Fruit fly (Drosophila melanogaster) whole organism, embryonic: ENCODE results near the gene CG17778.

ENCODE experiments used
- Atf-2 ChIP-seq: fragments of 200-800 bp; sonication (Bioruptor generic); optimal IDR thresholded peaks from 2 replicates; lab custom pipeline; 2016; ENCODE audit warnings: missing biosample characterization, missing genetic modification characterization
- CG10565 ChIP-seq: fragments of 200-800 bp; sonication (Bioruptor generic); optimal IDR thresholded peaks from 3 replicates; lab custom pipeline; 2016; ENCODE audit warnings: missing biosample characterization, mild to moderate bottlenecking, missing genetic modification characterization
- CG13624 ChIP-seq: fragments of 200-800 bp; sonication (Bioruptor generic); optimal IDR thresholded peaks from 2 replicates; lab custom pipeline; 2016; ENCODE audit warnings: missing biosample characterization, missing genetic modification characterization
- CG14014 ChIP-seq: fragments of 200-800 bp; sonication (Bioruptor generic); IDR thresholded peaks from 2 replicates; pipeline ENCODE4 v1.3.6; 2022; ENCODE audit warnings: missing biosample characterization, missing genetic modification characterization
- CG1529 ChIP-seq: fragments of 200-800 bp; sonication (Bioruptor generic); optimal IDR thresholded peaks from 3 replicates; lab custom pipeline; 2018; ENCODE audit warnings: missing biosample characterization, missing genetic modification characterization
- CG16779 ChIP-seq: fragments of 200-800 bp; sonication (Bioruptor generic); IDR thresholded peaks from 2 replicates; pipeline ENCODE4 v1.3.6; 2022; ENCODE audit warnings: missing biosample characterization, missing genetic modification characterization
- CG18262 ChIP-seq: fragments of 200-800 bp; optimal IDR thresholded peaks from 3 replicates; lab custom pipeline; 2019; ENCODE audit warnings: missing biosample characterization, mild to moderate bottlenecking, missing genetic modification characterization, moderate library complexity
- CG2129 ChIP-seq: fragments of 200-800 bp; sonication (Bioruptor generic); IDR thresholded peaks from 2 replicates; pipeline ENCODE4 v1.3.6; 2022; ENCODE audit warnings: missing biosample characterization, missing genetic modification characterization; ENCODE audit not compliant: partially characterized antibody
- CG3163 ChIP-seq: fragments of 200-800 bp; sonication (Bioruptor generic); optimal IDR thresholded peaks from 3 replicates; lab custom pipeline; 2016; ENCODE audit warnings: missing biosample characterization, missing genetic modification characterization
- CG3407 ChIP-seq: fragments of 200-800 bp; sonication (Bioruptor generic); optimal IDR thresholded peaks from 2 replicates; lab custom pipeline; 2018; ENCODE audit warnings: missing biosample characterization, mild to moderate bottlenecking, missing genetic modification characterization
- CG4424 ChIP-seq: fragments of 200-800 bp; sonication (Bioruptor generic); optimal IDR thresholded peaks from 3 replicates; lab custom pipeline; 2016; ENCODE audit warnings: missing biosample characterization, missing genetic modification characterization
- CG5245 ChIP-seq: fragments of 200-800 bp; sonication (Bioruptor generic); optimal IDR thresholded peaks from 3 replicates; lab custom pipeline; 2016; ENCODE audit warnings: missing biosample characterization, missing genetic modification characterization
- CG6175 ChIP-seq: fragments of 200-800 bp; sonication (Bioruptor generic); IDR thresholded peaks from 3 replicates; pipeline ENCODE4 v1.3.6; 2022; ENCODE audit warnings: missing biosample characterization, missing genetic modification characterization
- CG6854 ChIP-seq: fragments of 200-800 bp; sonication (Bioruptor generic); optimal IDR thresholded peaks from 3 replicates; lab custom pipeline; 2017; ENCODE audit warnings: missing biosample characterization, mild to moderate bottlenecking, missing genetic modification characterization
- CG8290 ChIP-seq, 3 experiments: fragments of 200-800 bp; sonication (Bioruptor generic); optimal IDR thresholded peaks; 2 replicates each; lab custom pipeline; 2016 to 2019; ENCODE audit warnings: missing biosample characterization in 3 of 3, missing genetic modification characterization in 3 of 3, mild to moderate bottlenecking in 2 of 3, moderate library complexity in 1 of 3
- CG9609 ChIP-seq: fragments of 200-800 bp; sonication (Bioruptor generic); optimal IDR thresholded peaks from 3 replicates; lab custom pipeline; 2016; ENCODE audit warnings: missing biosample characterization, missing genetic modification characterization
- D ChIP-seq, 2 experiments: fragments of 200-800 bp in 1 of 2; fragments of >200 bp in 1 of 2; sonication (Bioruptor generic) in 1 of 2; optimal IDR thresholded peaks; 2 replicates in 1 of 2; 3 replicates in 1 of 2; lab custom pipeline; 2017; ENCODE audit warnings: mild to moderate bottlenecking in 1 of 2, missing biosample characterization in 1 of 2, missing genetic modification characterization in 1 of 2, missing genetic modification reagents in 1 of 2
- Doc2 ChIP-seq: fragments of 200-800 bp; sonication (Bioruptor generic); IDR thresholded peaks from 2 replicates; pipeline ENCODE4 v1.3.6; 2022; ENCODE audit warnings: missing biosample characterization, missing genetic modification characterization
- Hr3 ChIP-seq: fragments of 200-800 bp; sonication (Bioruptor generic); optimal IDR thresholded peaks from 3 replicates; lab custom pipeline; 2016; ENCODE audit warnings: missing biosample characterization, missing genetic modification characterization
- Hr78 ChIP-seq, 2 experiments: fragments of 200-800 bp in 1 of 2; fragments of >200 bp in 1 of 2; sonication (Bioruptor generic) in 1 of 2; optimal IDR thresholded peaks; 2 replicates each; lab custom pipeline; 2017 to 2019; ENCODE audit warnings: missing biosample characterization in 2 of 2, missing genetic modification characterization in 2 of 2, mild to moderate bottlenecking in 1 of 2, moderate library complexity in 1 of 2
- Lhr ChIP-seq: fragments of 200-800 bp; sonication (Bioruptor generic); optimal IDR thresholded peaks from 3 replicates; lab custom pipeline; 2017; ENCODE audit warnings: mild to moderate bottlenecking, missing biosample characterization, missing genetic modification reagents, missing genetic modification characterization
- NC2α ChIP-seq: fragments of 200-800 bp; sonication (Bioruptor generic); optimal IDR thresholded peaks from 2 replicates; lab custom pipeline; 2016; ENCODE audit warnings: missing biosample characterization, missing genetic modification characterization
- Nf-YC ChIP-seq: fragments of 200-800 bp; optimal IDR thresholded peaks from 3 replicates; lab custom pipeline; 2019; ENCODE audit warnings: missing biosample characterization, mild to moderate bottlenecking, missing genetic modification characterization, moderate library complexity
- NfI ChIP-seq: fragments of 200-800 bp; sonication (Bioruptor generic); optimal IDR thresholded peaks from 3 replicates; lab custom pipeline; 2018; ENCODE audit warnings: missing biosample characterization, mild to moderate bottlenecking, missing genetic modification characterization, moderate library complexity
- Ptx1 ChIP-seq: fragments of 200-800 bp; sonication (Bioruptor generic); IDR thresholded peaks from 2 replicates; pipeline ENCODE4 v1.3.6; 2022; ENCODE audit warnings: missing biosample characterization, missing genetic modification characterization
- Rfx ChIP-seq: fragments of 200-800 bp; sonication (Bioruptor generic); IDR thresholded peaks from 2 replicates; pipeline ENCODE4 v1.3.6; 2022; ENCODE audit warnings: missing biosample characterization, missing genetic modification characterization
- Sry-δ ChIP-seq: fragments of 200-800 bp; sonication (Bioruptor generic); optimal IDR thresholded peaks from 2 replicates; lab custom pipeline; 2016; ENCODE audit warnings: missing biosample characterization, missing genetic modification characterization
- Tbp ChIP-seq: fragments of >200 bp; optimal IDR thresholded peaks from 2 replicates; lab custom pipeline; 2018; ENCODE audit warnings: missing biosample characterization, missing genetic modification characterization
- ase ChIP-seq: fragments of 200-800 bp; sonication (Bioruptor generic); IDR thresholded peaks from 3 replicates; pipeline ENCODE4 v1.3.6; 2022; ENCODE audit warnings: missing biosample characterization, missing genetic modification characterization
- ato ChIP-seq: fragments of 200-800 bp; sonication (Bioruptor generic); IDR thresholded peaks from 2 replicates; pipeline ENCODE4 v1.3.6; 2022; ENCODE audit warnings: missing biosample characterization, missing genetic modification characterization; ENCODE audit not compliant: partially characterized antibody
- cato ChIP-seq: fragments of 200-800 bp; sonication (Bioruptor generic); optimal IDR thresholded peaks from 2 replicates; lab custom pipeline; 2016; ENCODE audit warnings: missing biosample characterization, missing genetic modification characterization, borderline replicate concordance
- corto ChIP-seq: fragments of 200-800 bp; sonication (Bioruptor generic); optimal IDR thresholded peaks from 2 replicates; lab custom pipeline; 2016; ENCODE audit warnings: missing biosample characterization, mild to moderate bottlenecking, missing genetic modification characterization, moderate library complexity
- crc ChIP-seq: fragments of 200-800 bp; sonication (Bioruptor generic); optimal IDR thresholded peaks from 2 replicates; lab custom pipeline; 2016; ENCODE audit warnings: missing biosample characterization, missing genetic modification characterization
- dati ChIP-seq: fragments of 200-800 bp; sonication (Bioruptor generic); IDR thresholded peaks from 2 replicates; pipeline ENCODE4 v1.3.6; 2022; ENCODE audit warnings: missing biosample characterization, missing genetic modification characterization
- ewg ChIP-seq: fragments of 200-800 bp; sonication (Bioruptor generic); optimal IDR thresholded peaks from 3 replicates; lab custom pipeline; 2017; ENCODE audit warnings: mild to moderate bottlenecking, missing biosample characterization, missing genetic modification reagents, missing genetic modification characterization
- eyg ChIP-seq: fragments of 200-800 bp; sonication (Bioruptor generic); optimal IDR thresholded peaks from 3 replicates; lab custom pipeline; 2016; ENCODE audit warnings: missing biosample characterization, missing genetic modification characterization
- gfzf ChIP-seq: fragments of 200-800 bp; sonication (Bioruptor generic); optimal IDR thresholded peaks from 2 replicates; lab custom pipeline; 2016; ENCODE audit warnings: missing biosample characterization, mild to moderate bottlenecking, missing genetic modification characterization, moderate library complexity
- gro ChIP-seq: fragments of 200-800 bp; sonication (Bioruptor generic); optimal IDR thresholded peaks from 2 replicates; lab custom pipeline; 2016; ENCODE audit warnings: missing biosample characterization, missing genetic modification characterization
- gt ChIP-seq: fragments of 200-800 bp; sonication (Bioruptor generic); IDR thresholded peaks from 2 replicates; pipeline ENCODE4 v1.3.6; 2022; ENCODE audit warnings: missing biosample characterization, missing genetic modification characterization
- hbn ChIP-seq: fragments of 200-800 bp; sonication (Bioruptor generic); IDR thresholded peaks from 2 replicates; pipeline ENCODE4 v1.3.6; 2022; ENCODE audit warnings: missing biosample characterization, missing genetic modification characterization; ENCODE audit not compliant: partially characterized antibody
- ind ChIP-seq: fragments of 200-800 bp; sonication (Bioruptor generic); optimal IDR thresholded peaks from 3 replicates; lab custom pipeline; 2016; ENCODE audit warnings: missing biosample characterization, missing genetic modification characterization
- insv ChIP-seq, 2 experiments: fragments of 200-800 bp; sonication (Bioruptor generic); optimal IDR thresholded peaks; 3 replicates each; lab custom pipeline; 2016 to 2018; ENCODE audit warnings: missing biosample characterization in 2 of 2, missing genetic modification characterization in 2 of 2
- lola ChIP-seq, 3 experiments: fragments of >200 bp in 2 of 3; fragments of 200-800 bp in 1 of 3; sonication (Bioruptor generic) in 1 of 3; optimal IDR thresholded peaks; 2 replicates each; lab custom pipeline; 2017 to 2019; ENCODE audit warnings: missing biosample characterization in 3 of 3, missing genetic modification characterization in 3 of 3, mild to moderate bottlenecking in 1 of 3, moderate library complexity in 1 of 3
- lov ChIP-seq, 2 experiments: fragments of 200-800 bp in 1 of 2; fragments of >200 bp in 1 of 2; sonication (Bioruptor generic) in 1 of 2; IDR thresholded peaks in 1 of 2; optimal IDR thresholded peaks in 1 of 2; 2 replicates in 1 of 2; 3 replicates in 1 of 2; pipeline versions ENCODE4 v1.3.6 to Lab custom; 2017 to 2022; ENCODE audit warnings: missing biosample characterization in 1 of 2, missing genetic modification characterization in 1 of 2
- p53 ChIP-seq: fragments of 200-800 bp; sonication (Bioruptor generic); optimal IDR thresholded peaks from 2 replicates; lab custom pipeline; 2016; ENCODE audit warnings: missing biosample characterization, missing genetic modification characterization
- sd ChIP-seq: fragments of 200-800 bp; sonication (Bioruptor generic); optimal IDR thresholded peaks from 3 replicates; lab custom pipeline; 2018; ENCODE audit warnings: missing biosample characterization, mild to moderate bottlenecking, missing genetic modification characterization, moderate library complexity
- sens ChIP-seq: fragments of 200-800 bp; sonication (Bioruptor generic); peaks from one replicate; lab custom pipeline; 2016; ENCODE audit warnings: missing biosample characterization, missing genetic modification characterization
- sisA ChIP-seq: fragments of 200-800 bp; sonication (Bioruptor generic); IDR thresholded peaks from 2 replicates; pipeline ENCODE4 v1.3.6; 2022; ENCODE audit warnings: missing biosample characterization, missing genetic modification characterization
- zfh1 ChIP-seq: fragments of 200-800 bp; sonication (Bioruptor generic); IDR thresholded peaks from 3 replicates; pipeline ENCODE4 v1.3.6; 2022; ENCODE audit warnings: missing biosample characterization, missing genetic modification characterization
- zfh2 ChIP-seq: fragments of 200-800 bp; sonication (Bioruptor generic); optimal IDR thresholded peaks from 2 replicates; lab custom pipeline; 2016; ENCODE audit warnings: missing biosample characterization, missing genetic modification characterization

CG17778 gene

DNA sequence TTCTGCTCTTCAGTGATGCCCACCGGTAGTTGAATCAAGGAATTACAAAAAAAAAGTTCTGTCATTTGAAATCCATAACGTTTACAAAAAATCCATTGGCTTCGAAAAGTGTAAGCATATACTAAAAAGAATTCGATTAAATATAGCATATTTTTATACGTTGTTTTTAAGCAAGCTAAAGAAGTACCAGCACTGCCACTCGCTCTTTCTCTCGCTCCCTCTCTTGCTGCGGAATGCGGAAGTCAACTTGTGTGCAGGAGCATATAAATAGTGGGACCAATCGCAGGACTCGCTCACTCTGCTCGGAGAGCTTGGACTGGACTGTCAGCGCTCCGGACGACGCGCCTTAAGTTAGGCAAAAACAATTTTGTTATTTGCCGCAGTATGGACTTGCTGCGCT is at the start of gene CG17778:
TSS of gene CG17778 (plus strand) at position 8 of the 400 bp plus-strand sequence.
- TF ChIP-seq Ptx1 (GFP tag; lab: Robert Waterston, UW) (peak; percentile 31; the same call in 1 of the 2 replicates), zfh2 (GFP tag; lab: Kevin White, UChicago) (no peak), ind (no peak), CG3407 (GFP tag; lab: Kevin White, UChicago) (no peak), lola (GFP tag; optimal IDR thresholded peaks at IDR 0.05; lab: Kevin White, UChicago) (no peak), eyg (GFP tag; lab: Kevin White, UChicago) (no peak), Tbp (GFP tag; lab: Kevin White, UChicago) (no peak), zfh1 (GFP tag; lab: Robert Waterston, UW) (no peak), CG4424 (GFP tag; lab: Kevin White, UChicago) (no peak), CG6854 (GFP tag; lab: Kevin White, UChicago) (no peak), sd (tag; lab: Kevin White, UChicago) (peak; percentile 55), CG6175 (no peak), Hr3 (GFP tag; lab: Kevin White, UChicago) (no peak), ase (GFP tag; lab: Robert Waterston, UW) (peak; percentile 33; the same call in 1 of the 3 replicates), gt (no peak), Hr78 (GFP tag; optimal IDR thresholded peaks at IDR 0.05; lab: Kevin White, UChicago) (no peak), CG3163 (GFP tag; lab: Kevin White, UChicago) (no peak), dati (GFP tag; lab: Robert Waterston, UW) (no peak), CG2129 (GFP tag; lab: Robert Waterston, UW) (no peak), CG5245 (GFP tag; lab: Kevin White, UChicago) (no peak), gro (GFP tag; lab: Kevin White, UChicago) (no peak), sisA (GFP tag; lab: Robert Waterston, UW) (no peak), crc (GFP tag; lab: Kevin White, UChicago) (no peak), Lhr (GFP tag; lab: Kevin White, UChicago) (no peak), ewg (GFP tag; lab: Kevin White, UChicago) (no peak), hbn (GFP tag; lab: Robert Waterston, UW) (no peak), CG14014 (GFP tag; lab: Robert Waterston, UW) (0 out of 2 replicates have a peak, but pooled peaks have one; percentile 36), gfzf (GFP tag; lab: Kevin White, UChicago) (no peak), insv (GFP tag; optimal IDR thresholded peaks at IDR 0.05; lab: Kevin White, UChicago) (no peak), Doc2 (GFP tag; lab: Robert Waterston, UW) (no peak), lov (optimal IDR thresholded peaks at IDR 0.05; lab: Kevin White, UChicago) (no peak), lov (GFP tag; IDR thresholded peaks at IDR 0.05; lab: Robert Waterston, UW) (no peak), Sry-δ (GFP tag; lab: Kevin White, UChicago) (no peak), Rfx (GFP tag; lab: Robert Waterston, UW) (0 out of 2 replicates have a peak, but pooled peaks have one; percentile 23), D (optimal IDR thresholded peaks at IDR 0.05; lab: Kevin White, UChicago) (no peak), D (GFP tag; optimal IDR thresholded peaks at IDR 0.05; lab: Kevin White, UChicago) (no peak), CG9609 (GFP tag; lab: Kevin White, UChicago) (no peak), CG13624 (GFP tag; lab: Kevin White, UChicago) (no peak), CG16779 (GFP tag; lab: Robert Waterston, UW) (peak; percentile 35; the same call in 1 of the 2 replicates), corto (GFP tag; lab: Kevin White, UChicago) (no peak), Nf-YC (tag; lab: Kevin White, UChicago) (peak; percentile 68), CG18262 (tag; lab: Kevin White, UChicago) (no peak), NfI (GFP tag; lab: Kevin White, UChicago) (no peak), ato (no peak), CG10565 (no peak), NC2α (GFP tag; lab: Kevin White, UChicago) (no peak), Atf-2 (GFP tag; lab: Kevin White, UChicago) (no peak), CG1529 (GFP tag; lab: Kevin White, UChicago) (no peak), p53 (no peak), cato (no peak), sens (GFP tag; lab: Kevin White, UChicago) (peak; percentile 65), CG8290 (GFP tag; optimal IDR thresholded peaks at IDR 0.05; lab: Kevin White, UChicago) (no peak), CG8290 (tag; optimal IDR thresholded peaks at IDR 0.05; lab: Kevin White, UChicago) (peak in 1 of 2 experiments; percentile 28)
